Worm (Caenorhabditis elegans) whole organism, midembryonic: ENCODE measurements around the gene klp-20.

ENCODE experiments used
- klf-2 ChIP-seq: fragments of 200-800 bp; sonication (Bioruptor generic); conservative IDR thresholded peaks from 2 replicates; pipeline ENCODE4 v1.3.6; 2022; ENCODE audit warnings: missing genetic modification reagents, missing genetic modification characterization, missing compliant biosample characterization
- med-1 ChIP-seq: sonication (generic microtip); optimal IDR thresholded peaks from 2 replicates; lab custom pipeline; 2017; ENCODE audit warnings: missing genetic modification characterization, mild to moderate bottlenecking, missing compliant biosample characterization, antibody characterized with exemption, missing genetic modification reagents; ENCODE audit not compliant: insufficient read depth

ce11 chrIII:207023-207422 lies 2.8 kb upstream of the klp-20 start, which contains the start of gene W10C4.1:
- TF ChIP-seq med-1 (no peak), klf-2 (GFP tag; lab: Robert Waterston, UW) (no peak)
